Fruit fly (Drosophila melanogaster): ENCODE measurements around the gene CG1578.

DNA sequence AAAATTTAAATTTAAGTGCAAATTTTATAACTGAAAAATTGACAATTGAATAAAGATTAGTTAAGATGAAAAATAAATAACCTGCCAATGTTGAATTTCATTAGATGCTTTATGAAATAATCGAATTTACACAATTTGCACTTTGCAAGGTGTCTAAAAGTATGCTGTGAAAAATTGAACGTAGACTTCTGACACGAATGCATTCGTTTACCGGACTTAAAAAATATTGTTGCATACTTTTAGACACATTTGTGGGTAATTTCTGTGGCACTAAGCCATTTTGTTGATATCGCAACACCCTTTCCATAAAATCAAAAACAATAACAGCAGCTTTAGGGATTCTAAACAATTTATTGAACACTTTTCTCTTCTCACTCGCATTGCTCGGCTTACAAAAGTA is 46.9 kb downstream of the CG1578 start:
- TF ChIP-seq CG11617 (GFP tag; optimal IDR thresholded peaks at IDR 0.05), result no peak
- no peak for TF ChIP-seq Hr96 (GFP tag; optimal IDR thresholded peaks at IDR 0.05)

Measured in whole organism, adult.